Worm (Caenorhabditis elegans) whole organism, L3 larva: ENCODE data around the gene R06F6.14.
A peak's percentile ranks its signal among the peaks of the same experiment; 100 is the strongest.

ENCODE experiments used
- R02D3.7 ChIP-seq: fragments of 150-350 bp; optimal IDR thresholded peaks from 2 replicates; lab custom pipeline; 2014; ENCODE audit warnings: missing biosample characterization, missing genetic modification characterization
- aly-2 ChIP-seq: fragments of 150-350 bp; optimal IDR thresholded peaks from 2 replicates; lab custom pipeline; 2014; ENCODE audit warnings: missing biosample characterization, missing genetic modification characterization
- ama-1 ChIP-seq: fragments of 150-350 bp; optimal IDR thresholded peaks from 2 replicates; lab custom pipeline; 2018
- ceh-28 ChIP-seq: fragments of 150-350 bp; optimal IDR thresholded peaks from 2 replicates; lab custom pipeline; 2014; ENCODE audit warnings: missing biosample characterization, missing genetic modification reagents, missing genetic modification characterization
- ceh-82 ChIP-seq: fragments of 150-350 bp; optimal IDR thresholded peaks from 2 replicates; lab custom pipeline; 2014; ENCODE audit warnings: missing biosample characterization, missing genetic modification characterization
- ceh-9 ChIP-seq: sonication (generic microtip); optimal IDR thresholded peaks from 2 replicates; lab custom pipeline; 2018; ENCODE audit warnings: missing biosample characterization, missing genetic modification characterization
- egl-27 ChIP-seq: sonication (generic microtip); optimal IDR thresholded peaks from 4 replicates; lab custom pipeline; 2017; ENCODE audit warnings: missing biosample characterization, missing genetic modification reagents, missing genetic modification characterization
- egl-5 ChIP-seq: fragments of 150-350 bp; optimal IDR thresholded peaks from 2 replicates; lab custom pipeline; 2017; ENCODE audit warnings: missing biosample characterization, missing genetic modification reagents, missing genetic modification characterization, inconsistent platforms
- elt-1 ChIP-seq: fragments of 150-350 bp; optimal IDR thresholded peaks from 2 replicates; lab custom pipeline; 2014; ENCODE audit warnings: missing biosample characterization, missing genetic modification characterization
- elt-2 ChIP-seq: sonication (generic microtip); optimal IDR thresholded peaks from 2 replicates; lab custom pipeline; 2016; ENCODE audit warnings: missing genetic modification reagents, mild to moderate bottlenecking, missing genetic modification characterization, missing compliant biosample characterization
- eor-1 ChIP-seq, 2 experiments: fragments of 150-350 bp; optimal IDR thresholded peaks; 2 replicates each; lab custom pipeline; 2014 to 2018; ENCODE audit warnings: missing biosample characterization in 2 of 2, missing genetic modification characterization in 2 of 2
- fkh-10 ChIP-seq: sonication (generic microtip); optimal IDR thresholded peaks from 2 replicates; lab custom pipeline; 2017; ENCODE audit warnings: missing biosample characterization, missing genetic modification reagents, missing genetic modification characterization
- hmg-11 ChIP-seq: sonication (generic microtip); optimal IDR thresholded peaks from 2 replicates; lab custom pipeline; 2016; ENCODE audit warnings: missing genetic modification characterization, missing compliant biosample characterization
- jun-1 ChIP-seq: fragments of 150-350 bp; optimal IDR thresholded peaks from 2 replicates; lab custom pipeline; 2014; ENCODE audit warnings: missing biosample characterization, missing genetic modification reagents, missing genetic modification characterization
- lin-15B ChIP-seq: fragments of 150-350 bp; optimal IDR thresholded peaks from 2 replicates; lab custom pipeline; 2014; ENCODE audit warnings: missing biosample characterization, missing genetic modification characterization
- lin-39 ChIP-seq: fragments of 150-350 bp; optimal IDR thresholded peaks from 2 replicates; lab custom pipeline; 2018; ENCODE audit warnings: missing biosample characterization, missing genetic modification reagents, missing genetic modification characterization
- lsy-12 ChIP-seq: sonication (generic microtip); optimal IDR thresholded peaks from 2 replicates; lab custom pipeline; 2016; ENCODE audit warnings: mild to moderate bottlenecking, missing genetic modification characterization, missing compliant biosample characterization
- mdl-1 ChIP-seq: fragments of 150-350 bp; optimal IDR thresholded peaks from 2 replicates; lab custom pipeline; 2014; ENCODE audit warnings: missing biosample characterization, missing genetic modification characterization
- mml-1 ChIP-seq: fragments of 150-350 bp; sonication (generic microtip); optimal IDR thresholded peaks from 3 replicates; lab custom pipeline; 2014; ENCODE audit warnings: missing biosample characterization, missing genetic modification characterization
- nfya-1 ChIP-seq: sonication (generic microtip); optimal IDR thresholded peaks from 2 replicates; lab custom pipeline; 2017; ENCODE audit warnings: missing genetic modification characterization, mild to moderate bottlenecking, missing compliant biosample characterization, antibody characterized with exemption, moderate library complexity; ENCODE audit not compliant: insufficient read depth
- nhr-11 ChIP-seq: fragments of 150-350 bp; optimal IDR thresholded peaks from 2 replicates; lab custom pipeline; 2014; ENCODE audit warnings: missing biosample characterization, missing genetic modification characterization
- nhr-12 ChIP-seq: fragments of 150-350 bp; optimal IDR thresholded peaks from 2 replicates; lab custom pipeline; 2014; ENCODE audit warnings: missing biosample characterization, missing genetic modification characterization
- nhr-23 ChIP-seq: fragments of 150-350 bp; optimal IDR thresholded peaks from 2 replicates; lab custom pipeline; 2014; ENCODE audit warnings: missing biosample characterization, missing genetic modification reagents, missing genetic modification characterization
- nhr-237 ChIP-seq: fragments of 150-350 bp; optimal IDR thresholded peaks from 2 replicates; lab custom pipeline; 2014; ENCODE audit warnings: missing biosample characterization, missing genetic modification characterization
- nhr-25 ChIP-seq: sonication (generic microtip); optimal IDR thresholded peaks from 2 replicates; lab custom pipeline; 2017; ENCODE audit warnings: missing biosample characterization, missing genetic modification characterization
- nhr-28 ChIP-seq: fragments of 150-350 bp; optimal IDR thresholded peaks from 2 replicates; lab custom pipeline; 2014; ENCODE audit warnings: missing biosample characterization, missing genetic modification characterization
- nhr-43 ChIP-seq: sonication (generic microtip); optimal IDR thresholded peaks from 2 replicates; lab custom pipeline; 2016; ENCODE audit warnings: mild to moderate bottlenecking, missing genetic modification characterization, missing compliant biosample characterization; ENCODE audit not compliant: poor library complexity, severe bottlenecking
- nhr-67 ChIP-seq: fragments of 150-350 bp; optimal IDR thresholded peaks from 2 replicates; lab custom pipeline; 2014; ENCODE audit warnings: missing biosample characterization, missing genetic modification characterization
- nhr-77 ChIP-seq: fragments of 150-350 bp; optimal IDR thresholded peaks from 2 replicates; lab custom pipeline; 2014; ENCODE audit warnings: missing biosample characterization, missing genetic modification characterization
- pha-4 ChIP-seq: fragments of 150-350 bp; optimal IDR thresholded peaks from 2 replicates; lab custom pipeline; 2014; ENCODE audit warnings: missing biosample characterization, missing genetic modification reagents, missing genetic modification characterization
- pqm-1 ChIP-seq: fragments of 150-350 bp; optimal IDR thresholded peaks from 2 replicates; lab custom pipeline; 2017; ENCODE audit warnings: missing biosample characterization, missing genetic modification characterization, inconsistent platforms
- sea-2 ChIP-seq: fragments of 150-350 bp; sonication (generic microtip); optimal IDR thresholded peaks from 4 replicates; lab custom pipeline; 2014; ENCODE audit warnings: missing biosample characterization, missing genetic modification reagents, missing genetic modification characterization
- skn-1 ChIP-seq: fragments of 150-350 bp; optimal IDR thresholded peaks from 2 replicates; lab custom pipeline; 2014; ENCODE audit warnings: missing biosample characterization, missing genetic modification characterization
- snpc-4 ChIP-seq: fragments of 150-350 bp; optimal IDR thresholded peaks from 2 replicates; lab custom pipeline; 2014; ENCODE audit warnings: missing biosample characterization, missing genetic modification characterization
- tbx-2 ChIP-seq: sonication (generic microtip); optimal IDR thresholded peaks from 2 replicates; lab custom pipeline; 2016; ENCODE audit warnings: mild to moderate bottlenecking, missing genetic modification characterization, missing compliant biosample characterization
- unc-62 ChIP-seq: fragments of 150-350 bp; sonication (generic microtip); optimal IDR thresholded peaks from 4 replicates; lab custom pipeline; 2014; ENCODE audit warnings: missing biosample characterization, missing genetic modification reagents, missing genetic modification characterization
- zag-1 ChIP-seq: fragments of 150-350 bp; optimal IDR thresholded peaks from 2 replicates; lab custom pipeline; 2014; ENCODE audit warnings: missing biosample characterization, missing genetic modification characterization
- ztf-4 ChIP-seq: fragments of 150-350 bp; optimal IDR thresholded peaks from 2 replicates; lab custom pipeline; 2014; ENCODE audit warnings: missing biosample characterization, missing genetic modification characterization

Gene R06F6.14

ce11 chrII:10840067-10840466 is 31.0 kb downstream of the R06F6.14 start (continued):
- TF ChIP-seq nfya-1 (tag; lab: Kevin White, UChicago) (peak; percentile 79), egl-27 (tag; lab: Kevin White, UChicago) (no peak), egl-5 (tag; lab: Kevin White, UChicago) (no peak), hmg-11 (tag; lab: Kevin White, UChicago) (peak; percentile 90), nhr-77 (tag; lab: Kevin White, UChicago) (peak; percentile 77), nhr-237 (tag; lab: Kevin White, UChicago) (no peak), tbx-2 (tag; lab: Kevin White, UChicago) (peak; percentile 62), lin-15B (peak; percentile 45), nhr-12 (tag; lab: Kevin White, UChicago) (no peak), R02D3.7 (tag; lab: Kevin White, UChicago) (peak; percentile 43), sea-2 (GFP tag; lab: Kevin White, UChicago) (no peak)

ce11 chrII:10843527-10843926 is 34.4 kb downstream of the R06F6.14 start, which contains the start of gene M106.8:
Gene M106.8, minus strand, starts transcription at chrII:10843627.
- TF ChIP-seq skn-1 (tag; lab: Kevin White, UChicago) (no peak), eor-1 (tag; optimal IDR thresholded peaks at IDR 0.05; lab: Kevin White, UChicago) (no peak), aly-2 (tag; lab: Kevin White, UChicago) (no peak), hmg-11 (tag; lab: Kevin White, UChicago) (no peak), ceh-82 (tag; lab: Kevin White, UChicago) (no peak), egl-27 (tag; lab: Kevin White, UChicago) (no peak), fkh-10 (no peak), pha-4 (no peak), unc-62 (GFP tag; lab: Kevin White, UChicago) (no peak), nhr-28 (tag; lab: Kevin White, UChicago) (no peak), nfya-1 (tag; lab: Kevin White, UChicago) (no peak)

DNA sequence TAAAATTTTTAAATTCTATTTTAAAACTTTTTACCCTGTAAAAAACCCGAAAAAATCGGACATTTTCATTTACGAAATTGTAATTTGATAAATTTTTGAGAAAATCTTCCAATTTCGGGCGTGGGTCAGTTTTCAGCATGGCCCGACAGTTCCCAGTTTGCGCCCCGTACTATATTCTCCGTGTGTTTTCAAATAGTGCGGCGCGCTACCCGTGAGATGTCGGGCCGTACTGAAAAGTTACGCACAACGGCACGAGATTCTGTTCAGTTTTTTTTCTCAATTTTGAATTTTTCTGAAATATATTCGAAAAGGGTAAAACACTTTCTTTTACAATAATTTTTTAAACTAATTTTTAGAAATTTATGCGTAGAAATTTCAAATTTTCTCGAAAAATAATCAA is 38.0 kb downstream of the R06F6.14 start:
- no peak for TF ChIP-seq jun-1 (tag; lab: Kevin White, UChicago)
- TF ChIP-seq ztf-4 (tag; lab: Kevin White, UChicago) = no peak
- TF ChIP-seq, all 47 proteins: peak for 0

DNA sequence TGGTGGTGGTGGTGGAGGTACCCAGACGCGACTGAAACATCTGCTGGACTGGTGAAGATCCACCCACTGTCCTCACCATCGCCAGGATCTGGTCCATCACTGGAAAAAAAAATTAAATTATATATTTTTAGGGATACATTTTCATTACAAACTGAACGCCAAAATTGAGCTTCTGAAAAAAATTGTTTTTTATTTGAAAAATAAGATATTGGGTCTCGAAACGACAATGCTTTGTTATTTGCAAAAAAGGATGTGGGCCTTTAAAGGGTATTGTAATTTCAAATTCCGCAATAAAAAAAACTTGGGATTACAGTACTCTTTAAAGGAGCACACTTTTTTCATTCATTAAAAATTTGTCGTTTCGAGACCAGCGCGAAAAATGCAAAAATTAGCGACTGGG is 40.8 kb downstream of the R06F6.14 start, which contains the start of gene M106.2:
Gene M106.2 (minus strand): TSS at position 101 of the 400 bp plus-strand sequence.
- no peak for TF ChIP-seq nhr-237 (tag; lab: Kevin White, UChicago)
- TF ChIP-seq sea-2 (GFP tag; lab: Kevin White, UChicago) = no peak
- TF ChIP-seq fkh-10 = no peak
- TF ChIP-seq ceh-82 (tag; lab: Kevin White, UChicago) = no peak
- no peak for TF ChIP-seq lin-15B
- no peak for TF ChIP-seq nhr-11 (tag; lab: Kevin White, UChicago)
- TF ChIP-seq ama-1 (lab: Kevin White, UChicago) = no peak
- no peak for TF ChIP-seq hmg-11 (tag; lab: Kevin White, UChicago)
- no peak for TF ChIP-seq nhr-28 (tag; lab: Kevin White, UChicago)
- TF ChIP-seq nhr-67 = no peak
- TF ChIP-seq ceh-28 (tag; lab: Kevin White, UChicago) = no peak
- TF ChIP-seq egl-5 (tag; lab: Kevin White, UChicago) = no peak
- no peak for TF ChIP-seq zag-1 (tag; lab: Kevin White, UChicago)
- no peak for TF ChIP-seq nfya-1 (tag; lab: Kevin White, UChicago)

ce11 chrII:10851110-10851509 is 42.0 kb downstream of the R06F6.14 start:
- TF ChIP-seq nhr-23 (tag; lab: Kevin White, UChicago) = peak; percentile 70
- peak; percentile 34 for TF ChIP-seq snpc-4 (tag; lab: Kevin White, UChicago)
- peak; percentile 10 for TF ChIP-seq tbx-2 (tag; lab: Kevin White, UChicago)
- peak; percentile 60 for TF ChIP-seq pqm-1
- TF ChIP-seq R02D3.7 (tag; lab: Kevin White, UChicago) = peak; percentile 20
- peak; percentile 53 for TF ChIP-seq egl-27 (tag; lab: Kevin White, UChicago)
- TF ChIP-seq lsy-12 (tag; lab: Kevin White, UChicago) = peak; percentile 19
- TF ChIP-seq unc-62 (GFP tag; lab: Kevin White, UChicago) = peak; percentile 98
- peak; percentile 83 for TF ChIP-seq elt-2 (tag; lab: Kevin White, UChicago)
- peak; percentile 62 for TF ChIP-seq ceh-28 (tag; lab: Kevin White, UChicago)
- TF ChIP-seq egl-5 (tag; lab: Kevin White, UChicago) = peak; percentile 77
- TF ChIP-seq ztf-4 (tag; lab: Kevin White, UChicago) = peak; percentile 24
- peak; percentile 42 for TF ChIP-seq mdl-1
- TF ChIP-seq nfya-1 (tag; lab: Kevin White, UChicago) = peak; percentile 80
- TF ChIP-seq nhr-25 (tag; lab: Kevin White, UChicago) = peak; percentile 92
- no peak for TF ChIP-seq mml-1 (tag; lab: Kevin White, UChicago)
- TF ChIP-seq nhr-28 (tag; lab: Kevin White, UChicago) = no peak
- peak; percentile 64 for TF ChIP-seq hmg-11 (tag; lab: Kevin White, UChicago)
- TF ChIP-seq lin-15B = peak; percentile 24
- peak; percentile 43 for TF ChIP-seq elt-1 (tag; lab: Kevin White, UChicago)
- peak; percentile 76 for TF ChIP-seq lin-39 (tag; lab: Kevin White, UChicago)
- peak; percentile 74 for TF ChIP-seq nhr-43 (tag; lab: Kevin White, UChicago)
- TF ChIP-seq jun-1 (tag; lab: Kevin White, UChicago) = peak; percentile 67
- peak; percentile 86 for TF ChIP-seq pha-4
- TF ChIP-seq nhr-67 = no peak
- TF ChIP-seq fkh-10 = no peak
- TF ChIP-seq skn-1 (tag; lab: Kevin White, UChicago) = peak; percentile 51
- TF ChIP-seq ceh-9 (tag; lab: Kevin White, UChicago) = no peak
- TF ChIP-seq aly-2 (tag; lab: Kevin White, UChicago) = no peak
